Fruit fly (Drosophila melanogaster) whole organism, prepupa: ENCODE results near the gene CG15914.

Experiments used
- Blimp-1 ChIP-seq: fragments of 200-800 bp; sonication (Bioruptor generic); optimal IDR thresholded peaks from 3 replicates; lab custom pipeline; 2017; ENCODE audit warnings: missing biosample characterization, missing genetic modification characterization, mild to moderate bottlenecking, moderate library complexity, missing genetic modification reagents
- CG11294 ChIP-seq: fragments of 200-800 bp; sonication (Bioruptor generic); IDR thresholded peaks from 2 replicates; pipeline ENCODE4 v1.3.6; 2022; ENCODE audit warnings: missing biosample characterization, missing genetic modification characterization
- CG11762 ChIP-seq: fragments of 200-800 bp; sonication (Bioruptor generic); optimal IDR thresholded peaks from 3 replicates; lab custom pipeline; 2016; ENCODE audit warnings: missing biosample characterization, missing genetic modification characterization; ENCODE audit not compliant: insufficient read depth
- CG15336 ChIP-seq: fragments of 200-800 bp; sonication (Bioruptor generic); IDR thresholded peaks from 2 replicates; pipeline ENCODE4 v1.3.6; 2022; ENCODE audit warnings: missing biosample characterization, missing genetic modification characterization
- CG1621 ChIP-seq: fragments of 200-800 bp; sonication (Bioruptor generic); optimal IDR thresholded peaks from 3 replicates; lab custom pipeline; 2018; ENCODE audit warnings: missing biosample characterization, mild to moderate bottlenecking, missing genetic modification characterization
- CG16779 ChIP-seq: fragments of 200-800 bp; sonication (Bioruptor generic); optimal IDR thresholded peaks from 3 replicates; lab custom pipeline; 2017; ENCODE audit warnings: missing biosample characterization, mild to moderate bottlenecking, missing genetic modification characterization
- CG3032 ChIP-seq: fragments of 200-800 bp; optimal IDR thresholded peaks from 2 replicates; lab custom pipeline; 2019; ENCODE audit warnings: missing biosample characterization, mild to moderate bottlenecking, missing genetic modification characterization, moderate library complexity
- CG31627 ChIP-seq: fragments of 200-800 bp; sonication (Bioruptor generic); optimal IDR thresholded peaks from 3 replicates; lab custom pipeline; 2016; ENCODE audit warnings: missing biosample characterization, missing genetic modification characterization
- CG32006 ChIP-seq: fragments of 200-800 bp; sonication (Bioruptor generic); optimal IDR thresholded peaks from 3 replicates; lab custom pipeline; 2017; ENCODE audit warnings: missing biosample characterization, mild to moderate bottlenecking, missing genetic modification characterization
- CG3919 ChIP-seq: fragments of 200-800 bp; sonication (Bioruptor generic); optimal IDR thresholded peaks from 3 replicates; lab custom pipeline; 2016; ENCODE audit warnings: missing biosample characterization, missing genetic modification characterization
- CG6276 ChIP-seq: fragments of 200-800 bp; sonication (Bioruptor generic); optimal IDR thresholded peaks from 2 replicates; lab custom pipeline; 2017; ENCODE audit warnings: missing biosample characterization, mild to moderate bottlenecking, missing genetic modification characterization
- CG6808 ChIP-seq: fragments of 200-800 bp; sonication (Bioruptor generic); optimal IDR thresholded peaks from 3 replicates; lab custom pipeline; 2017; ENCODE audit warnings: missing biosample characterization, missing genetic modification characterization, mild to moderate bottlenecking, moderate library complexity, missing genetic modification reagents
- CG6854 ChIP-seq: fragments of 200-800 bp; sonication (Bioruptor generic); optimal IDR thresholded peaks from 2 replicates; lab custom pipeline; 2017; ENCODE audit warnings: missing biosample characterization, mild to moderate bottlenecking, missing genetic modification characterization
- CG7368 ChIP-seq: fragments of 200-800 bp; sonication (Bioruptor generic); optimal IDR thresholded peaks from 3 replicates; lab custom pipeline; 2016; ENCODE audit warnings: missing biosample characterization, missing genetic modification characterization
- CG8119 ChIP-seq: fragments of 200-800 bp; sonication (Bioruptor generic); IDR thresholded peaks from 3 replicates; pipeline ENCODE4 v1.3.6; 2022; ENCODE audit warnings: missing biosample characterization, missing genetic modification characterization
- CG8319 ChIP-seq: fragments of 200-800 bp; sonication (Bioruptor generic); optimal IDR thresholded peaks from 3 replicates; lab custom pipeline; 2016; ENCODE audit warnings: missing biosample characterization, missing genetic modification characterization
- CG8632 ChIP-seq: fragments of 200-800 bp; sonication (Bioruptor generic); optimal IDR thresholded peaks from 3 replicates; lab custom pipeline; 2016; ENCODE audit warnings: missing biosample characterization, missing genetic modification characterization
- CG9139 ChIP-seq: fragments of 200-800 bp; sonication (Bioruptor generic); optimal IDR thresholded peaks from 3 replicates; lab custom pipeline; 2017; ENCODE audit warnings: missing biosample characterization, mild to moderate bottlenecking, missing genetic modification characterization
- Eip75B ChIP-seq: fragments of 200-800 bp; sonication (Bioruptor generic); optimal IDR thresholded peaks from 3 replicates; lab custom pipeline; 2016; ENCODE audit warnings: missing biosample characterization, missing genetic modification characterization
- Eip78C ChIP-seq: fragments of 200-800 bp; sonication (Bioruptor generic); peaks from one replicate; lab custom pipeline; 2016; ENCODE audit warnings: missing biosample characterization, missing genetic modification characterization
- Eip93F ChIP-seq: fragments of 200-800 bp; sonication (Bioruptor generic); optimal IDR thresholded peaks from 2 replicates; lab custom pipeline; 2016; ENCODE audit warnings: missing biosample characterization, mild to moderate bottlenecking, missing genetic modification characterization
- Ets21C ChIP-seq: fragments of 200-800 bp; sonication (Bioruptor generic); optimal IDR thresholded peaks from 3 replicates; lab custom pipeline; 2016; ENCODE audit warnings: missing biosample characterization, missing genetic modification characterization
- Ets96B ChIP-seq: fragments of 200-800 bp; optimal IDR thresholded peaks from 2 replicates; lab custom pipeline; 2019; ENCODE audit warnings: missing biosample characterization, mild to moderate bottlenecking, missing genetic modification characterization, moderate library complexity
- Gug ChIP-seq: fragments of 200-800 bp; sonication (Bioruptor generic); IDR thresholded peaks from 2 replicates; pipeline ENCODE4 v1.3.6; 2022; ENCODE audit warnings: missing biosample characterization, missing genetic modification characterization
- Hr39 ChIP-seq: fragments of 200-800 bp; sonication (Bioruptor generic); optimal IDR thresholded peaks from 2 replicates; lab custom pipeline; 2016; ENCODE audit warnings: missing biosample characterization, missing genetic modification characterization
- Lpt ChIP-seq: fragments of 200-800 bp; sonication (Bioruptor generic); optimal IDR thresholded peaks from 3 replicates; lab custom pipeline; 2016; ENCODE audit warnings: missing biosample characterization, missing genetic modification characterization
- Met ChIP-seq: fragments of 200-800 bp; sonication (Bioruptor generic); optimal IDR thresholded peaks from 3 replicates; lab custom pipeline; 2016; ENCODE audit warnings: missing biosample characterization, missing genetic modification characterization
- Smox ChIP-seq: fragments of 200-800 bp; sonication (Bioruptor generic); optimal IDR thresholded peaks from 3 replicates; lab custom pipeline; 2016; ENCODE audit warnings: missing biosample characterization, missing genetic modification characterization
- Sox102F ChIP-seq: fragments of 200-800 bp; sonication (Bioruptor generic); optimal IDR thresholded peaks from 2 replicates; lab custom pipeline; 2016; ENCODE audit warnings: missing biosample characterization, mild to moderate bottlenecking, missing genetic modification characterization
- Sox14 ChIP-seq: fragments of 200-800 bp; sonication (Bioruptor generic); optimal IDR thresholded peaks from 3 replicates; lab custom pipeline; 2016; ENCODE audit warnings: missing biosample characterization, missing genetic modification characterization
- acj6 ChIP-seq: fragments of 200-800 bp; sonication (Bioruptor generic); optimal IDR thresholded peaks from 3 replicates; lab custom pipeline; 2016; ENCODE audit warnings: missing biosample characterization, missing genetic modification characterization
- dac ChIP-seq: fragments of 200-800 bp; sonication (Bioruptor generic); optimal IDR thresholded peaks from 2 replicates; lab custom pipeline; 2017; ENCODE audit warnings: missing biosample characterization, mild to moderate bottlenecking, missing genetic modification characterization
- dsx ChIP-seq: fragments of 200-800 bp; optimal IDR thresholded peaks from 3 replicates; lab custom pipeline; 2019; ENCODE audit warnings: missing biosample characterization, mild to moderate bottlenecking, missing genetic modification characterization, moderate library complexity; ENCODE audit not compliant: poor library complexity, severe bottlenecking
- fd85E ChIP-seq: fragments of 200-800 bp; sonication (Bioruptor generic); optimal IDR thresholded peaks from 3 replicates; lab custom pipeline; 2016; ENCODE audit warnings: missing biosample characterization, missing genetic modification characterization
- fkh ChIP-seq: fragments of 200-800 bp; sonication (Bioruptor generic); optimal IDR thresholded peaks from 3 replicates; lab custom pipeline; 2017; ENCODE audit warnings: missing biosample characterization, mild to moderate bottlenecking, missing genetic modification characterization, moderate library complexity
- lz ChIP-seq: fragments of 200-800 bp; sonication (Bioruptor generic); optimal IDR thresholded peaks from 3 replicates; lab custom pipeline; 2016; ENCODE audit warnings: missing biosample characterization, missing genetic modification characterization
- pdm3 ChIP-seq: fragments of 200-800 bp; sonication (Bioruptor generic); optimal IDR thresholded peaks from 3 replicates; lab custom pipeline; 2016; ENCODE audit warnings: missing biosample characterization, missing genetic modification characterization
- salr ChIP-seq, 2 experiments: fragments of 200-800 bp; sonication (Bioruptor generic); optimal IDR thresholded peaks; 3 replicates each; lab custom pipeline; 2016 to 2018; ENCODE audit warnings: missing biosample characterization in 2 of 2, missing genetic modification characterization in 2 of 2, mild to moderate bottlenecking in 1 of 2
- ss ChIP-seq, 2 experiments: fragments of 200-800 bp; sonication (Bioruptor generic); optimal IDR thresholded peaks; 2 replicates in 1 of 2; 3 replicates in 1 of 2; lab custom pipeline; 2017 to 2018; ENCODE audit warnings: mild to moderate bottlenecking in 2 of 2, missing biosample characterization in 2 of 2, missing genetic modification characterization in 2 of 2, moderate library complexity in 1 of 2
- svp ChIP-seq: fragments of 200-800 bp; sonication (Bioruptor generic); peaks from one replicate; lab custom pipeline; 2016; ENCODE audit warnings: missing biosample characterization, missing genetic modification characterization
- topi ChIP-seq: fragments of 200-800 bp; sonication (Bioruptor generic); optimal IDR thresholded peaks from 3 replicates; lab custom pipeline; 2016; ENCODE audit warnings: missing biosample characterization, missing genetic modification characterization
- vri ChIP-seq: fragments of 200-800 bp; sonication (Bioruptor generic); optimal IDR thresholded peaks from 3 replicates; lab custom pipeline; 2016; ENCODE audit warnings: missing biosample characterization, mild to moderate bottlenecking, missing genetic modification characterization

Gene CG15914

dm6 chrX:15860479-15860878 is 7.3 kb downstream of the CG15914 start (continued):
- TF ChIP-seq CG31627 (GFP tag; lab: Kevin White, UChicago) (no peak), svp (GFP tag; lab: Kevin White, UChicago) (peak; percentile 90), fd85E (GFP tag; lab: Kevin White, UChicago) (no peak), Eip75B (GFP tag; lab: Kevin White, UChicago) (peak; percentile 69), CG16779 (tag; lab: Kevin White, UChicago) (peak; percentile 70), CG3919 (GFP tag; lab: Kevin White, UChicago) (peak; percentile 42), dsx (GFP tag; lab: Kevin White, UChicago) (peak; percentile 62), Ets96B (tag; lab: Kevin White, UChicago) (peak; percentile 51), Blimp-1 (GFP tag; lab: Kevin White, UChicago) (peak; percentile 29), Sox14 (GFP tag; lab: Kevin White, UChicago) (peak; percentile 86), CG3032 (peak; percentile 55), Hr39 (GFP tag; lab: Kevin White, UChicago) (no peak), CG6276 (peak; percentile 62), CG7368 (GFP tag; lab: Kevin White, UChicago) (peak; percentile 54), CG6808 (GFP tag; lab: Kevin White, UChicago) (peak; percentile 74), CG11762 (GFP tag; lab: Kevin White, UChicago) (no peak), CG8632 (peak; percentile 36), dac (GFP tag; lab: Kevin White, UChicago) (peak; percentile 40), vri (GFP tag; lab: Kevin White, UChicago) (peak; percentile 64), Lpt (GFP tag; lab: Kevin White, UChicago) (peak; percentile 67), CG8319 (GFP tag; lab: Kevin White, UChicago) (peak; percentile 10), CG32006 (GFP tag; lab: Kevin White, UChicago) (peak; percentile 54), salr (GFP tag; optimal IDR thresholded peaks at IDR 0.05; lab: Kevin White, UChicago) (peak in 1 of 2 experiments; percentile 45), fkh (GFP tag; lab: Kevin White, UChicago) (peak; percentile 24), CG6854 (GFP tag; lab: Kevin White, UChicago) (peak; percentile 9), Ets21C (no peak)

DNA sequence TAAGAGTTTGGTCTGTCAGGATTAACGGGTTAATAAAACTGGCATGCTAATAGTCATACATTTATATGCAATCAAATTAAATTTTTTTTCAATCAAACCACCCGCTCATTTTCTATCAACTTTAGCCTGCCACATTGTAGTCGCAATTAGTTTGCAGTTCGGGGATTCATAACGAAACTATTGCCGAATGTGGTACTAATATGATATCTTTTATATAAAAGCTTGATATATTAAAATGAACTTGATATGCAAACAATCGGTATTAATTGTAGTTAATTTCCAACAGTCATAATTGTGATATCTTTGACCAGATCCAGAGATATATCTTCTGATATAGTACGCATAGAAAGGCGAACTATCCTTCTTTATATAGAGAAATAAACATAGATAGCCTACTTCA is 12.8 kb downstream of the CG15914 start:
- TF ChIP-seq dac (GFP tag; lab: Kevin White, UChicago) (no peak), Eip78C (GFP tag; lab: Kevin White, UChicago) (peak; percentile 3), lz (GFP tag; lab: Kevin White, UChicago) (no peak), CG1621 (tag; lab: Kevin White, UChicago) (no peak)

DNA sequence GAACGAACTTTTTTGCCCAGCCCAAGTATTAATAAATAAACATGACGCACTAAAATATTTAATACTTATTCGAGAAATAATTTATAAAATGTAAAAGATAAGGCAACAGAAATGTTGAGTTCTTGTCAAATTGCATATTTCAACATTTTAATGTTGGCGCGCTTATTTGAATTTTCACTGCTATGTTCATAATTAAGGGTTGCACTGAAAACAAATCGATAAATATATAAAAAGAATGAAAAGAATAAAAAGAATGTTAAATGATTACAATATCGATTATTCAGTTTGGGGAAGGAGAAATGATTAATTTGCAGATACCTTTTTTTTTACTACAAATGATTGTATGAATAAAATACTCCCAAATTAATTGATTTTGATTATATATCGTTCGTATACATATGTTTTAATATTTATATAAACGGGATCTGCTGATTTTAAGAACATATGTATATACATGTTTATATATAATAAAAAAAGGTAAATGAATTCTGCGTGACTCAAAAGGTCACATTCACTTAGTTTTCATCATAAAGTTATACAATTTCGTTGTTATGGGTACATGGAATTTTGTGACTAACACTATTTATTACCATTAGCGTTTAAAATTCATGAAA is 13.7 kb downstream of the CG15914 start:
- TF ChIP-seq CG31627 (GFP tag; lab: Kevin White, UChicago) (no peak), CG3032 (no peak), Gug (GFP tag; lab: Robert Waterston, UW) (no peak), Blimp-1 (GFP tag; lab: Kevin White, UChicago) (no peak), Eip78C (GFP tag; lab: Kevin White, UChicago) (no peak), dsx (GFP tag; lab: Kevin White, UChicago) (peak; percentile 50), topi (GFP tag; lab: Kevin White, UChicago) (no peak), Eip75B (GFP tag; lab: Kevin White, UChicago) (no peak), Lpt (GFP tag; lab: Kevin White, UChicago) (no peak), fkh (GFP tag; lab: Kevin White, UChicago) (peak; percentile 2), Eip93F (peak; percentile 22), CG8119 (GFP tag; lab: Robert Waterston, UW) (no peak)

DNA sequence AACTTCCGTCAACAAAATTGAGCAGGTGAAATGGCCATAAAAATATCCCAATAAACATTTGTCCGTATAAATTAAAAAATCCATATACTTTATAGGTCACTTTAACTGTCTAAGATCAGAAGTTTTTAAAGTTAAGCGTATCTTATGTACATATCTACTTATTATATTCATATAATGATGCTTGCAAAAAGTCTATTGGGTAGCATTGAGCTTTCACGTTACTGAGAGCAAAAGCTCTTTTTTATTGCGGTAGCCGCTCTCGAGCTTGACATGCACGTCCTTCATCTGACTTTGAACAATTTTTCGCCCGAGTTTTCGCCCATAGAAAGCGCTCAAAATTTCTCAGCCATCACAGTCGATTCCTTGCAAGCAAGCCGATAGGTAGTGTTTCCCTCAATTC is 14.6 kb downstream of the CG15914 start, which contains the start of gene Gapdh2:
Gene Gapdh2 (plus strand): TSS at position 283 of the 400 bp plus-strand sequence.
- TF ChIP-seq CG6854 (GFP tag; lab: Kevin White, UChicago) (peak; percentile 99), Met (GFP tag; lab: Kevin White, UChicago) (peak; percentile 100), acj6 (GFP tag; lab: Kevin White, UChicago) (peak; percentile 99), fd85E (GFP tag; lab: Kevin White, UChicago) (peak; percentile 98), Sox14 (GFP tag; lab: Kevin White, UChicago) (peak; percentile 99), CG8632 (peak; percentile 100), Gug (GFP tag; lab: Robert Waterston, UW) (peak; percentile 99), CG15336 (peak; percentile 100), CG6808 (GFP tag; lab: Kevin White, UChicago) (peak; percentile 99), pdm3 (GFP tag; lab: Kevin White, UChicago) (peak; percentile 99), Smox (peak; percentile 100), CG9139 (peak; percentile 99), CG11294 (GFP tag; lab: Robert Waterston, UW) (peak; percentile 99), Sox102F (GFP tag; lab: Kevin White, UChicago) (peak; percentile 100), CG1621 (tag; lab: Kevin White, UChicago) (peak; percentile 99), ss (GFP tag; optimal IDR thresholded peaks at IDR 0.05; lab: Kevin White, UChicago) (peak; percentile 100), CG3919 (GFP tag; lab: Kevin White, UChicago) (peak; percentile 99), lz (GFP tag; lab: Kevin White, UChicago) (peak; percentile 99), CG6276 (peak; percentile 100)
